Worm (Caenorhabditis elegans): Measurements from ENCODE around the gene test-1.
A peak's percentile ranks its signal among the peaks of the same experiment; 100 is the strongest.

test-1 gene

DNA sequence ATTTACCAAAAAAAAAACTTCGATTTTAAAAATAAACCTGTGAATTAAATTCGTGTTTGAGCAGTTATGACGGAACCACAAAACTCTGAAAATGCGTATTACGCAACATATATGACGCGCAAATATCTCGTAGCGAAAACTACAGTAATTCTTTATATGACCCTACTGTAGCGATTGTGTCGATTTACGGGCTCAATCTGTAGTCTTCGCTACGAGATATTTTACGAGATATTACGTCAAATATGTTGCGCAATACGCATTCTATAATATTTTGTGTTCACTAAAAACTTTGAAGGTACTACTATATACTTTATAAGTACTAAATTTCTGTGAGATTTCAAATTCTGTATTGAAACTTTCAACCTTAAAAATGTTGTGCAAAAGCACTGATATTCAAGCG is 727 bp downstream of the test-1 start:
- no peak for TF ChIP-seq ceh-34 (tag; optimal IDR thresholded peaks at IDR 0.05)
- TF ChIP-seq ceh-45 (GFP tag; IDR thresholded peaks at IDR 0.05), result no peak
- TF ChIP-seq sox-2 (GFP tag; IDR thresholded peaks at IDR 0.05), result no peak
- no peak for TF ChIP-seq Y22D7AL.16 (tag; optimal IDR thresholded peaks at IDR 0.05)

DNA sequence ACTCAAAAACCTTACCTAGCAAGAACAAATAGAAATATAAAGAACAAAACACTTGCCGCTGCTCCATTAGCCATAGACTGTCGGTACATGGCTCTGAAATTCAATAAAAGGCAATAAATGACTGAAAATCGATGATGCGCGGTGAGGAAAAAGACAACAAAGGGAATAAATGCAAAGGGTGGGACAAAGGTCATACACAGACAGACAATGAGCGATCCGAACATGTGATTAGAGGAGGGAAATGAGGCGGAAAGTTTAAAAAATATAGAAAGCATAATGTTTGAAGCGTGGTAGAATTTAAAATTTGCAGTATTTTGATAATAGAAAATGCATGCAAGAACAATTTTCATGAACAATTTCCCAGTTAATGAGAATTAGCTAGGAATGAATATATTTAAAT is 3.8 kb downstream of the test-1 start, which contains the start of gene C54E4.12:
Gene C54E4.12 (minus strand): TSS at position 101 of the 400 bp plus-strand sequence.
- TF ChIP-seq pqm-1 (tag; optimal IDR thresholded peaks at IDR 0.05), result no peak
- TF ChIP-seq ztf-16 (tag; optimal IDR thresholded peaks at IDR 0.05), result no peak
- no peak for TF ChIP-seq npax-4 (tag; optimal IDR thresholded peaks at IDR 0.05)
- peak; percentile 34 for TF ChIP-seq hlh-30 (tag; optimal IDR thresholded peaks at IDR 0.05; ENCODE audit: insufficient read depth)

DNA sequence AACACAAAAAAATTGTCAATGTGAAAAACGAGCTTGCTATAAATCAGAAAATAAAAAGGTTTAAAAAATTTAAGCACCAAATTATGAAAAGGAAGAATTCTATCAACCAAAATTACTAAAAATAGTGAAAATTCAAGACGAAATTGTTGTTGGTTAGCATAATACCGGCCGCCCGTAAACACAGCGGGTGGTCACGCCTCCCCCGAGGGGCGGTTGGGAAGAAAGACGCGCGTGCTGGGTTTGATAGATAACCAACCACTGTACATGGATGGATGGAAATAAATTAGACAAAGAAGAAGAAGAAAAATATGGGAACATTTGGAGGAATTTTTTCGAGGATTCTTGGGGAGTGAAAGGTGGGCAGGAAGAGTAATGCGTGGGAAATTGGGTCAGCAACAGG is 5.6 kb downstream of the test-1 start:
- TF ChIP-seq ceh-45 (GFP tag; IDR thresholded peaks at IDR 0.05) (no peak), ref-2 (tag; optimal IDR thresholded peaks at IDR 0.05) (peak; percentile 55)

DNA sequence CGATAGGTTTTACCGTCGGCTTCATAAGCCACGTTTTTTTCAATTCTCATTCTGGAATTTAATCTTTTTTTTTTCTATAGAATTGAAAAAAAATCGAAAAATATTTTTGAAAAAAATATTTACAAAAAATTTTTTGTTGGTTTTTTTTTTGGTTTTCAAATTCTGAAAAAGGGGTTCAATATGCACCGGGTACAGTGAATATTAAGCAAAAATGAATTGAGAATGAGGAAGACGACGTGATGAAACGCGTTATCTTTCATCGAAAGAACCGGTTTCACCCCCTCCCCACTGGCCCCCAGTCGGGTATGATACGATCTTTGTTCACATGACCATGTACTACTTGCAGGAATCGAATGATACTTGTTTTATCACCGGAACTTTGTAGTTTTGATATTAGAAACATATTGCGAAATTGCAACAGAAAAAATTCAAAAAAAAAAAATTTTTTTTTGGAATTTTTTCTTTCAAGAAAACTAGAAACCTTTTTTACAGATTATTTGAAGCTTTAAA is 12.6 kb downstream of the test-1 start, which contains the start of gene C54E4.5:
Gene C54E4.5 (minus strand): TSS at position 51 of the 510 bp plus-strand sequence.
- TF ChIP-seq ref-2 (tag; optimal IDR thresholded peaks at IDR 0.05), result no peak
- TF ChIP-seq rnt-1 (tag; optimal IDR thresholded peaks at IDR 0.05), result no peak
- no peak for TF ChIP-seq Y22D7AL.16 (tag; optimal IDR thresholded peaks at IDR 0.05)
- no peak for TF ChIP-seq tbx-2 (tag; optimal IDR thresholded peaks at IDR 0.05)
- no peak for TF ChIP-seq pha-4 (tag; optimal IDR thresholded peaks at IDR 0.05)
- no peak for TF ChIP-seq gmeb-2 (tag; optimal IDR thresholded peaks at IDR 0.05)
- no peak for TF ChIP-seq syd-9 (tag; optimal IDR thresholded peaks at IDR 0.05)
- TF ChIP-seq fax-1 (tag; optimal IDR thresholded peaks at IDR 0.05), result no peak
- no peak for TF ChIP-seq eyg-1 (tag; optimal IDR thresholded peaks at IDR 0.05)
- TF ChIP-seq ceh-6 (GFP tag; optimal IDR thresholded peaks at IDR 0.05), result no peak
- TF ChIP-seq nhr-232 (tag; optimal IDR thresholded peaks at IDR 0.05), result no peak
- no peak for TF ChIP-seq elt-2 (tag; optimal IDR thresholded peaks at IDR 0.05)
- TF ChIP-seq ceh-30 (tag; optimal IDR thresholded peaks at IDR 0.05), result no peak
- TF ChIP-seq C08G9.2 (tag; optimal IDR thresholded peaks at IDR 0.05), result no peak
- no peak for TF ChIP-seq ama-1 (optimal IDR thresholded peaks at IDR 0.05)
- no peak for TF ChIP-seq F13H6.1 (tag; optimal IDR thresholded peaks at IDR 0.05)
- no peak for TF ChIP-seq ceh-22 (tag; optimal IDR thresholded peaks at IDR 0.05)
- TF ChIP-seq ceh-31 (tag; optimal IDR thresholded peaks at IDR 0.05), result no peak
- TF ChIP-seq unc-42 (tag; optimal IDR thresholded peaks at IDR 0.05), result no peak

DNA sequence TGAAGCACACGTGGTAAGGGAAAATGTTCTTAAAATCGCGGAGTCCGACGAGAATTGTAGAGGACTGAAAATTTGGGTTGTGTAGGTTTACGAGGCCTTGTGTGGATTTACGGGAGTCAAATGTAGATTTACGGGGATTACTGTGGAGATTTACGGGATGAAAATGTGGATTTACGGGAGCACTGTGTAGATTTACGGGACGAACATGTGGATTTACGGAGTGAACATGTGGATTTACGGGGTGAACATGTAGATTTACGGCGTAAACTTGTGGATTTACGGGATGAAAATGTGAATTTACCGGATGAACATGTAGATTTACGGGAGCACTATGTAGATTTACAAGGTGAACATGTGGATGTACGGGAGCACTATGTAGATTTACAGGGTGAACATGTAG is 19.5 kb downstream of the test-1 start:
- TF ChIP-seq unc-55 (GFP tag; optimal IDR thresholded peaks at IDR 0.05) (no peak), che-1 (tag; optimal IDR thresholded peaks at IDR 0.05) (no peak), dve-1 (tag; optimal IDR thresholded peaks at IDR 0.05) (peak; percentile 93), pag-3 (tag; optimal IDR thresholded peaks at IDR 0.05; ENCODE audit: borderline replicate concordance) (no peak)

DNA sequence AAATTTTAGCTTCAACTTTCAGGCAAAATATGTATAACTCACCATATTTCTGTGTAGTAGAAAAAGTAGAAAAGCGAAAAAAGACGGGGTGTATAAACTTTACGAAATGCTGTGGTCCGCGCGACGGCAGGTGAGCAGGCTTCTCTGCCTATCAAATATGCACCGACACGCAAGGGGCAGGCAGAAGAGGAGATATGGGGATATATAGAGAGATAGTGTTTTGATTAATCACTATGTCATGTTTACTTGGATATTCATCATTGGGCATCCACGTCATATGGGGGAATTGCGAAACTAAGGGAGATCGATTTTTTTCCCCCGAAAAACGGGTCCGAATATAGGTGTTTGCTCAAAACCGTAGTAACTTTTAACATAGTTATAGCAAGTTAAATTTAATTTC is 22.3 kb downstream of the test-1 start, which contains the start of gene gcy-37:
Gene gcy-37 (minus strand): TSS at position 101 of the 400 bp plus-strand sequence.
- TF ChIP-seq ceh-14 (tag; optimal IDR thresholded peaks at IDR 0.05), result no peak
- no peak for TF ChIP-seq ceh-24 (tag; optimal IDR thresholded peaks at IDR 0.05)
- TF ChIP-seq hlh-13 (GFP tag; optimal IDR thresholded peaks at IDR 0.05), result no peak
- no peak for TF ChIP-seq ahr-1 (tag; optimal IDR thresholded peaks at IDR 0.05)
- TF ChIP-seq hlh-6 (tag; optimal IDR thresholded peaks at IDR 0.05), result no peak
- no peak for TF ChIP-seq ceh-34 (tag; optimal IDR thresholded peaks at IDR 0.05)
- TF ChIP-seq elt-2 (tag; optimal IDR thresholded peaks at IDR 0.05), result no peak
